Worm (Caenorhabditis elegans) whole organism, early embryonic: Measurements from ENCODE around the gene ZC513.2.

Experiments used
- B0310.2 ChIP-seq: sonication (generic microtip); optimal IDR thresholded peaks from 2 replicates; lab custom pipeline; 2016; ENCODE audit warnings: mild to moderate bottlenecking, missing genetic modification characterization, missing compliant biosample characterization
- F13C5.2 ChIP-seq: sonication (generic microtip); optimal IDR thresholded peaks from 2 replicates; lab custom pipeline; 2017; ENCODE audit warnings: mild to moderate bottlenecking, missing genetic modification characterization, inconsistent platforms, missing compliant biosample characterization
- aly-1 ChIP-seq: sonication (generic microtip); optimal IDR thresholded peaks from 2 replicates; lab custom pipeline; 2016; ENCODE audit warnings: missing genetic modification characterization, missing compliant biosample characterization
- ama-1 ChIP-seq: fragments of 150-350 bp; optimal IDR thresholded peaks from 2 replicates; lab custom pipeline; 2014
- ceh-13 ChIP-seq: fragments of 200-800 bp; sonication (Bioruptor generic); optimal IDR thresholded peaks from 2 replicates; lab custom pipeline; 2018; ENCODE audit warnings: mild to moderate bottlenecking, missing genetic modification characterization, missing compliant biosample characterization
- ceh-36 ChIP-seq: sonication (generic microtip); optimal IDR thresholded peaks from 2 replicates; lab custom pipeline; 2016; ENCODE audit warnings: missing genetic modification characterization, inconsistent platforms, missing compliant biosample characterization
- ets-7 ChIP-seq: sonication (generic microtip); optimal IDR thresholded peaks from 2 replicates; lab custom pipeline; 2016; ENCODE audit warnings: missing genotype, missing genetic modification characterization, missing compliant biosample characterization
- flt-1 ChIP-seq: fragments of 200-800 bp; sonication (Bioruptor generic); IDR thresholded peaks from 2 replicates; pipeline ENCODE4 v1.3.6; 2022; ENCODE audit warnings: missing genetic modification characterization, missing compliant biosample characterization
- hmbx-1 ChIP-seq: sonication (generic microtip); optimal IDR thresholded peaks from 2 replicates; lab custom pipeline; 2016; ENCODE audit warnings: mild to moderate bottlenecking, missing genetic modification characterization, missing compliant biosample characterization
- hmg-4 ChIP-seq: fragments of 200-800 bp; sonication (Bioruptor generic); optimal IDR thresholded peaks from 2 replicates; lab custom pipeline; 2018; ENCODE audit warnings: mild to moderate bottlenecking, missing genetic modification characterization, missing compliant biosample characterization
- hnd-1 ChIP-seq: sonication (generic microtip); optimal IDR thresholded peaks from 2 replicates; lab custom pipeline; 2016; ENCODE audit warnings: missing genetic modification characterization, missing compliant biosample characterization
- pes-1 ChIP-seq: fragments of 200-800 bp; sonication (Bioruptor generic); IDR thresholded peaks from 2 replicates; pipeline ENCODE4 v1.3.6; 2022; ENCODE audit warnings: missing genetic modification reagents, missing genetic modification characterization, missing compliant biosample characterization
- scrt-1 ChIP-seq: fragments of 200-800 bp; sonication (Bioruptor generic); IDR thresholded peaks from 2 replicates; pipeline ENCODE4 v1.3.6; 2022; ENCODE audit warnings: missing genetic modification characterization, missing compliant biosample characterization
- sea-1 ChIP-seq: fragments of 200-800 bp; sonication (Bioruptor generic); conservative IDR thresholded peaks from 2 replicates; pipeline ENCODE4 v1.3.6; 2022; ENCODE audit warnings: missing genetic modification characterization, missing compliant biosample characterization
- tbx-11 ChIP-seq: fragments of 200-800 bp; sonication (Bioruptor generic); IDR thresholded peaks from 2 replicates; pipeline ENCODE4 v1.3.6; 2022; ENCODE audit warnings: missing genetic modification characterization, missing compliant biosample characterization
- tbx-37 ChIP-seq: fragments of 200-800 bp; sonication (Bioruptor generic); conservative IDR thresholded peaks from 2 replicates; pipeline ENCODE4 v1.3.6; 2022; ENCODE audit warnings: missing genetic modification reagents, missing genetic modification characterization, missing compliant biosample characterization
- tra-4 ChIP-seq: sonication (generic microtip); optimal IDR thresholded peaks from 2 replicates; lab custom pipeline; 2017; ENCODE audit warnings: missing genetic modification characterization, missing compliant biosample characterization

ZC513.2 gene

DNA sequence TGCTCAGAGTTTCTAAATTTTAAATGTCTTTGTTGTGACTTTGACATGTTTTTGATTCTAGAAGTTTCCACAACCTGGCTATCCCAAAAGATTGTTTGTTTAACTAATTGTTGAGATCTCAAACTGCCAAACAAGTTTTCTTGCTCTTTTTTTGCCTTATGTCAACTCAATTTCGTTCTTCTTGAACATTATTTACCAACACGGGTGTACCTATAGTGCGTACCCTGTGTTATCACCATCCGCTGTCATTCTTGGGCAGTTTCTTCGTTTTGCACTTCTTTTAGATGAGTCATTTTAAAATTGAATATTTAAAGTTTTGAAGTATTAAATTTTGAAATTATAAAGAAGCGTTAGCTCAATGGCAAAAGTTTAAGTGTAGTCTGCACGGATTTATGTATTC lies 37.3 kb upstream of the ZC513.2 start, which contains the start of gene sptl-2:
sptl-2 (plus strand) TSS at position 280 of the 400 bp plus-strand sequence.
- no peak for TF ChIP-seq flt-1 (GFP tag; lab: Robert Waterston, UW)

ce11 chrV:8017924-8018323 lies 36.3 kb upstream of the ZC513.2 start:
- TF ChIP-seq aly-1 (tag; lab: Kevin White, UChicago) (no peak), tbx-37 (GFP tag; lab: Robert Waterston, UW) (no peak), flt-1 (GFP tag; lab: Robert Waterston, UW) (no peak), hmbx-1 (tag; lab: Kevin White, UChicago) (no peak), tbx-11 (GFP tag; lab: Robert Waterston, UW) (no peak), B0310.2 (no peak), ama-1 (lab: Kevin White, UChicago) (no peak), ets-7 (tag; lab: Kevin White, UChicago) (no peak), ceh-13 (GFP tag; lab: Kevin White, UChicago) (no peak), sea-1 (GFP tag; lab: Robert Waterston, UW) (no peak), F13C5.2 (tag; lab: Kevin White, UChicago) (no peak), tra-4 (tag; lab: Kevin White, UChicago) (no peak), pes-1 (GFP tag; lab: Robert Waterston, UW) (no peak), hnd-1 (tag; lab: Kevin White, UChicago) (no peak), ceh-36 (no peak), scrt-1 (GFP tag; lab: Robert Waterston, UW) (no peak)

- no peak for TF ChIP-seq tbx-11 (GFP tag; lab: Robert Waterston, UW)
- TF ChIP-seq sea-1 (GFP tag; lab: Robert Waterston, UW), result no peak
- TF ChIP-seq scrt-1 (GFP tag; lab: Robert Waterston, UW), result no peak
- no peak for TF ChIP-seq ceh-36
- TF ChIP-seq hmbx-1 (tag; lab: Kevin White, UChicago), result no peak
- no peak for TF ChIP-seq F13C5.2 (tag; lab: Kevin White, UChicago)
- TF ChIP-seq tra-4 (tag; lab: Kevin White, UChicago), result no peak
- no peak for TF ChIP-seq ama-1 (lab: Kevin White, UChicago)
- TF ChIP-seq hmg-4, result no peak
- no peak for TF ChIP-seq ets-7 (tag; lab: Kevin White, UChicago)
- TF ChIP-seq hnd-1 (tag; lab: Kevin White, UChicago), result no peak
- no peak for TF ChIP-seq pes-1 (GFP tag; lab: Robert Waterston, UW)
Measured at ce11 chrV:8018919-8019318, 35.3 kb upstream of the ZC513.2 start.

DNA sequence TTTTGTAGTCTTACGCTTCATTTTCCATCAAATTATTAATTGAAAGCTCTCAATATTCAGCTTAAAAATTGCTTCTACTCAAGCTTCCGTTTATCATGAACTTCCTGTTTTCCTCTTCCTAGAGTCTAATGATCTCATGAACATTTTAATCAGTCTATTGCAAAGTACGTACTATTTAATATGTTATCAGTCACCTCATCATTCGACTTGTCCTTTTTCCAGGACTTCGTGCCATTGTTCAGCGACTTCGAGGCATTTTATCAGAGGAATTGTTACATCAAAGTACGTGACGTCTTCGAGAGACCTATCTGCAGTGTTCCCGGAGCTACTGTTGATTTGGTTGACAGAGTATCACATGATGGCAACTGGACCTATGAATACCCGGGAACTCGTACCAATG lies 34.4 kb upstream of the ZC513.2 start:
- TF ChIP-seq flt-1 (GFP tag; lab: Robert Waterston, UW) (no peak), F13C5.2 (tag; lab: Kevin White, UChicago) (no peak), scrt-1 (GFP tag; lab: Robert Waterston, UW) (no peak)

DNA sequence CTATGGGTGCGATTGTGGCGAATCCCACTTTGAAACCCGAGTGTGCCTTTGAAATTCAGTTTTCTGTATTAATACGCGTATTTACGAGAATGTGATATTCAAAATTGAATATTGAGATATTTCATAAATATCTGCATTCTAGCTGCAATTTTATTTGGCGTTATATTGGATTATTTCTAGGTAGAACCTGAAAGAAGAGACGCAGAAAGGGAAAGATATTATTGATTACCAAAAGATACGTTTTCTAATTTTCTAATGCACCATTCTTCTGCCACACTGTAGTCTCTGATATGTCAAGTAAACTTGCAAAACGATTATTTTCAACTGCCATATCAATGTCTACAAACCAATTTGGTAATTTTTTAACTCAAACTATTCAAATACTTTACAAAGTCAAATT lies 32.2 kb upstream of the ZC513.2 start, which contains the start of gene ech-3:
ech-3 (plus strand) TSS at position 178 of the 400 bp plus-strand sequence.
- TF ChIP-seq tbx-11 (GFP tag; lab: Robert Waterston, UW) (no peak), scrt-1 (GFP tag; lab: Robert Waterston, UW) (no peak), ceh-36 (no peak), tbx-37 (GFP tag; lab: Robert Waterston, UW) (no peak), pes-1 (GFP tag; lab: Robert Waterston, UW) (no peak), hmg-4 (no peak), ceh-13 (GFP tag; lab: Kevin White, UChicago) (no peak), flt-1 (GFP tag; lab: Robert Waterston, UW) (no peak), aly-1 (tag; lab: Kevin White, UChicago) (no peak), hmbx-1 (tag; lab: Kevin White, UChicago) (no peak), F13C5.2 (tag; lab: Kevin White, UChicago) (no peak), B0310.2 (no peak), hnd-1 (tag; lab: Kevin White, UChicago) (no peak), tra-4 (tag; lab: Kevin White, UChicago) (no peak), sea-1 (GFP tag; lab: Robert Waterston, UW) (no peak), ets-7 (tag; lab: Kevin White, UChicago) (no peak), ama-1 (lab: Kevin White, UChicago) (no peak)

ce11 chrV:8024752-8025151 lies 29.5 kb upstream of the ZC513.2 start, which contains the start of gene F43H9.3:
F43H9.3 (minus strand) TSS chrV:8024940.
- TF ChIP-seq F13C5.2 (tag; lab: Kevin White, UChicago) (no peak), pes-1 (GFP tag; lab: Robert Waterston, UW) (no peak), ceh-36 (no peak), tbx-11 (GFP tag; lab: Robert Waterston, UW) (no peak), hmg-4 (no peak), scrt-1 (GFP tag; lab: Robert Waterston, UW) (no peak), flt-1 (GFP tag; lab: Robert Waterston, UW) (no peak), B0310.2 (no peak), hnd-1 (tag; lab: Kevin White, UChicago) (no peak), ceh-13 (GFP tag; lab: Kevin White, UChicago) (no peak), ama-1 (lab: Kevin White, UChicago) (no peak), sea-1 (GFP tag; lab: Robert Waterston, UW) (no peak), tbx-37 (GFP tag; lab: Robert Waterston, UW) (no peak), ets-7 (tag; lab: Kevin White, UChicago) (no peak), hmbx-1 (tag; lab: Kevin White, UChicago) (no peak), tra-4 (tag; lab: Kevin White, UChicago) (no peak), aly-1 (tag; lab: Kevin White, UChicago) (no peak)

ce11 chrV:8025259-8025658 lies 29.0 kb upstream of the ZC513.2 start:
- TF ChIP-seq tbx-37 (GFP tag; lab: Robert Waterston, UW) (no peak), F13C5.2 (tag; lab: Kevin White, UChicago) (no peak), flt-1 (GFP tag; lab: Robert Waterston, UW) (no peak), ets-7 (tag; lab: Kevin White, UChicago) (no peak), ceh-13 (GFP tag; lab: Kevin White, UChicago) (no peak), ceh-36 (no peak)
